Fruit fly (Drosophila melanogaster) whole organism, embryonic: ENCODE data around the gene Spt3.

Experiments
- B-H1 ChIP-seq: fragments of 200-800 bp; sonication (Bioruptor generic); IDR thresholded peaks from 3 replicates; pipeline ENCODE4 v1.3.6; 2022; ENCODE audit warnings: missing biosample characterization, missing genetic modification characterization
- CG12942 ChIP-seq: fragments of 200-800 bp; sonication (Bioruptor generic); optimal IDR thresholded peaks from 3 replicates; lab custom pipeline; 2016; ENCODE audit warnings: missing biosample characterization, missing genetic modification characterization
- CG3163 ChIP-seq: fragments of 200-800 bp; sonication (Bioruptor generic); optimal IDR thresholded peaks from 3 replicates; lab custom pipeline; 2016; ENCODE audit warnings: missing biosample characterization, missing genetic modification characterization
- Ets65A ChIP-seq: fragments of 200-800 bp; sonication (Bioruptor generic); peaks from one replicate; lab custom pipeline; 2016; ENCODE audit warnings: missing biosample characterization, missing genetic modification characterization
- Gsc ChIP-seq: fragments of 200-800 bp; sonication (Bioruptor generic); IDR thresholded peaks from 2 replicates; pipeline ENCODE4 v1.3.6; 2022; ENCODE audit warnings: missing biosample characterization, missing genetic modification characterization
- Ptx1 ChIP-seq: fragments of 200-800 bp; sonication (Bioruptor generic); IDR thresholded peaks from 2 replicates; pipeline ENCODE4 v1.3.6; 2022; ENCODE audit warnings: missing biosample characterization, missing genetic modification characterization
- Ravus ChIP-seq: fragments of 200-800 bp; sonication (Bioruptor generic); IDR thresholded peaks from 2 replicates; pipeline ENCODE4 v1.3.6; 2022; ENCODE audit warnings: missing biosample characterization, missing genetic modification characterization
- Stat92E ChIP-seq, 3 experiments: fragments of >200 bp in 2 of 3; fragments of 200-800 bp in 1 of 3; sonication (Bioruptor generic) in 1 of 3; optimal IDR thresholded peaks; 2 replicates each; lab custom pipeline; 2017 to 2019; ENCODE audit warnings: missing biosample characterization in 3 of 3, missing genetic modification characterization in 3 of 3, mild to moderate bottlenecking in 1 of 3, moderate library complexity in 1 of 3
- lmd ChIP-seq: fragments of 200-800 bp; sonication (Bioruptor generic); IDR thresholded peaks from 2 replicates; pipeline ENCODE4 v1.3.6; 2022; ENCODE audit warnings: missing biosample characterization, missing genetic modification characterization
- mld ChIP-seq: fragments of 200-800 bp; sonication (Bioruptor generic); IDR thresholded peaks from 3 replicates; pipeline ENCODE4 v1.3.6; 2022; ENCODE audit warnings: missing biosample characterization, missing genetic modification characterization; ENCODE audit not compliant: partially characterized antibody
- vfl ChIP-seq: fragments of 200-800 bp; sonication (Bioruptor generic); optimal IDR thresholded peaks from 2 replicates; lab custom pipeline; 2016; ENCODE audit warnings: missing biosample characterization, missing genetic modification characterization
- wor ChIP-seq: fragments of 200-800 bp; sonication (Bioruptor generic); IDR thresholded peaks from 2 replicates; pipeline ENCODE4 v1.3.6; 2022; ENCODE audit warnings: missing biosample characterization, missing genetic modification characterization

The Spt3 gene

DNA sequence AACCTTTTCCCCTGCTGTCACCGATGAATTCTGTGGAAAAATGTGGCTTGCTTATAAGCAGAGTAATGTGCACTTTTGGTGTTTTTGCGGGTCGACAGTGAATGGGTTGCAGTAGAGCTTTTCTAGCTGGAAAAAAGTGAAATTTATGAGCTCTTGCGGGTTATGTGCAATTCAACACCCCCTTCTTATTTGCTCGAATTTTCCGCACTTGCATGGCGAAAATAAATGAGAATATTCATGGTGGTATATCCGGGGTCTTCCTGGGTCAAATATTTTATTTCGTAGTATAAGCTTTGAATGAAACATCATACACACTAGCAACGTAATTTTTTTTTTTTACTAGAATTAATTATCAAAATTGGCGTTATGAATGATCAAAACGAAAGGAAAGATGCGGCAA is 23.3 kb downstream of the Spt3 start, which contains the start of gene CG14736:
Gene CG14736, plus strand, starts transcription at position 301 of the 400 bp plus-strand sequence.
- TF ChIP-seq Ets65A (GFP tag; lab: Kevin White, UChicago): peak; percentile 87
- TF ChIP-seq lmd (GFP tag; lab: Robert Waterston, UW): no peak

DNA sequence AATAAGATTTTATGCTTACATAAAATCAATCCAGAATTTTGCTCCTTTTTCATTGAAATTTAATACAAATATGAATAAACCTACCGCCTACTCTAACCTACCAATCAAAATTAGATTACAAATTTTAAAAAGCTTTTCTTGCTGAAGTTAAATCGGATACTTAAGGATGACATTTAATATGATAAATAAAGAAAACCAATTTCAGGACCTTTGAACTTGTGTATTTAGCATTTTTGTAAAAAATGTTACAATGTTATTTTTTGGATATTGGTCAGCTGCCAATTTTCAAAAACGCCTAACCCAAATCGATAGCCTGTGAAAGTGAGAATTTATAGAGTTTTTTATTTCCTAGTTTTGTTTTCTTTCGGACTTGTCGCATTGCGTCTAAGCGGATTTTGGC is 32.2 kb downstream of the Spt3 start, which contains the start of gene CG14739:
Gene CG14739, minus strand, starts transcription at position 101 of the 400 bp plus-strand sequence.
- TF ChIP-seq Ptx1 (GFP tag; lab: Robert Waterston, UW) (no peak), Ets65A (GFP tag; lab: Kevin White, UChicago) (peak; percentile 40)

DNA sequence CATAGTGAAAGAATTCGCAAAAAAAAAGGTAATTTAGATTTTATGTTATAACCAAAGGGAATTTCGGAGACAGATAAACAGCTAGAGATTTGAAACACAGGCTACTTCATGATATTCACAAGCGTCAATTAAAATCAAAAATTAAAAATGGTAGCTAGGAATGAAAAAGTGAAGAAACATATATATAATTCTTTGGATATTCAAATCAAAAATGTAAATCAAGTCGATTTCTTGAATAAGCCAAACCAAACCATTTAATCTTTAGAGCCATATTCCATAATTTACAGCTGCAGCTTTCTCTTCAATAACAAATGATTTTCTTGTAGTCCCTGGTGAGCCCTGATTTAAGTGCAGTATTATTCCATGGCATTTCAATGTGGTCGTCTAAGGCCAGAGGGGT is 45.9 kb downstream of the Spt3 start, which contains the start of gene CG14740:
Gene CG14740, minus strand, starts transcription at position 101 of the 400 bp plus-strand sequence.
- TF ChIP-seq wor (GFP tag; lab: Robert Waterston, UW) (no peak), Stat92E (GFP tag; optimal IDR thresholded peaks at IDR 0.05; lab: Kevin White, UChicago) (no peak), CG12942 (no peak), CG3163 (GFP tag; lab: Kevin White, UChicago) (no peak), mld (GFP tag; lab: Robert Waterston, UW) (no peak), Gsc (no peak), Ravus (GFP tag; lab: Robert Waterston, UW) (no peak), B-H1 (GFP tag; lab: Robert Waterston, UW) (no peak), vfl (GFP tag; lab: Kevin White, UChicago) (no peak)
- TF ChIP-seq, all 482 proteins: peak for 0
